Worm (Caenorhabditis elegans): Measurements from ENCODE around the gene ugt-37.

The ugt-37 gene

ce11 chrV:7133963-7134362 lies 11.2 kb downstream of the ugt-37 start, which contains the start of gene F10D2.16:
F10D2.16 (plus strand) TSS chrV:7134263.
- no peak for TF ChIP-seq efl-1 (optimal IDR thresholded peaks at IDR 0.05)
- peak in 1 of 2 experiments; percentile 39 for TF ChIP-seq efl-1 (GFP tag; optimal IDR thresholded peaks at IDR 0.05 in 1 of 2)
- TF ChIP-seq ces-1 (GFP tag; optimal IDR thresholded peaks at IDR 0.05), result no peak
- TF ChIP-seq ztf-4 (tag; optimal IDR thresholded peaks at IDR 0.05), result no peak
- no peak for TF ChIP-seq ztf-11 (tag; optimal IDR thresholded peaks at IDR 0.05)
- no peak for TF ChIP-seq hlh-17 (GFP tag; optimal IDR thresholded peaks at IDR 0.05; ENCODE audit: borderline replicate concordance)
- TF ChIP-seq nhr-47 (tag; optimal IDR thresholded peaks at IDR 0.05), result no peak
- TF ChIP-seq zip-4 (GFP tag; optimal IDR thresholded peaks at IDR 0.05), result no peak

ce11 chrV:7132248-7132647 lies 12.9 kb downstream of the ugt-37 start, which contains the start of gene sre-10:
sre-10 (plus strand) TSS chrV:7132548.
- TF ChIP-seq dsc-1 (tag; optimal IDR thresholded peaks at IDR 0.05), result no peak
- TF ChIP-seq fkh-4 (tag; optimal IDR thresholded peaks at IDR 0.05; ENCODE audit: borderline replicate concordance), result no peak
- no peak for TF ChIP-seq F16B12.6 (tag; optimal IDR thresholded peaks at IDR 0.05)
- TF ChIP-seq lin-13 (GFP tag; optimal IDR thresholded peaks at IDR 0.05), result no peak
- TF ChIP-seq snu-23 (GFP tag; optimal IDR thresholded peaks at IDR 0.05), result no peak
- no peak for TF ChIP-seq nhr-85 (tag)
- no peak for TF ChIP-seq nhr-28 (tag; optimal IDR thresholded peaks at IDR 0.05)
- TF ChIP-seq unc-98 (GFP tag; IDR thresholded peaks at IDR 0.05), result no peak
- no peak for TF ChIP-seq rnt-1 (tag; optimal IDR thresholded peaks at IDR 0.05)
- no peak for TF ChIP-seq mab-9 (GFP tag; IDR thresholded peaks at IDR 0.05)
- TF ChIP-seq lin-15B (tag; optimal IDR thresholded peaks at IDR 0.05), result no peak

DNA sequence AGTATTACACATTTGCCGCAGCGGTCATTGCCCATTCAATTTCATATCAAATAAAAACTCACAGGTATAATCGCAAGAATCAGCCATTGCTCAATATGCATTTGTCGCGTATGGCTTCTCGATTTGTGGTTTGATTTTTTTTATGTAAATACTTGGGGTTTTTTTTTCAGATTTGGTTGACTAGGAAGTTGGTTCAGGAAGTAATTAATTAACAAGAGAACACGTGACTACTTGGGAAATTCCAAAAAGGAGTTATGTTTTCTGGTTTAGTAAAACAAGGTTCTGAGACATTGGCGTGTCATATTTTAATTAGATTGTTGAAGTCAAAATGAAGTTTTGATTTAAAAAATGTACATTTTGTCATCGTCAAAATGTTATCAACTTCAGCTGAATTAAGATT lies 14.1 kb downstream of the ugt-37 start, which contains the start of gene srx-36:
TSS of gene srx-36 (minus strand) at position 101 of the 400 bp plus-strand sequence.
- TF ChIP-seq C34B4.2 (tag; optimal IDR thresholded peaks at IDR 0.05) (no peak), lin-35 (GFP tag; optimal IDR thresholded peaks at IDR 0.05) (no peak), rnt-1 (tag; optimal IDR thresholded peaks at IDR 0.05) (no peak), elt-2 (tag; optimal IDR thresholded peaks at IDR 0.05) (no peak), unc-130 (tag; optimal IDR thresholded peaks at IDR 0.05) (no peak), isw-1 (GFP tag; IDR thresholded peaks at IDR 0.05) (no peak), lin-39 (tag; optimal IDR thresholded peaks at IDR 0.05) (no peak), grh-1 (GFP tag; IDR thresholded peaks at IDR 0.05) (no peak), zag-1 (tag; optimal IDR thresholded peaks at IDR 0.05) (no peak), sptf-1 (tag; optimal IDR thresholded peaks at IDR 0.05) (no peak), fos-1 (tag; optimal IDR thresholded peaks at IDR 0.05) (no peak), fkh-8 (tag; optimal IDR thresholded peaks at IDR 0.05) (no peak), mdl-1 (tag; optimal IDR thresholded peaks at IDR 0.05) (no peak), mef-2 (tag; optimal IDR thresholded peaks at IDR 0.05) (no peak), efl-1 (optimal IDR thresholded peaks at IDR 0.05) (no peak), efl-1 (GFP tag; optimal IDR thresholded peaks at IDR 0.05 in 1 of 2) (no peak), nhr-237 (tag; optimal IDR thresholded peaks at IDR 0.05) (no peak), ztf-11 (tag; optimal IDR thresholded peaks at IDR 0.05) (no peak)

DNA sequence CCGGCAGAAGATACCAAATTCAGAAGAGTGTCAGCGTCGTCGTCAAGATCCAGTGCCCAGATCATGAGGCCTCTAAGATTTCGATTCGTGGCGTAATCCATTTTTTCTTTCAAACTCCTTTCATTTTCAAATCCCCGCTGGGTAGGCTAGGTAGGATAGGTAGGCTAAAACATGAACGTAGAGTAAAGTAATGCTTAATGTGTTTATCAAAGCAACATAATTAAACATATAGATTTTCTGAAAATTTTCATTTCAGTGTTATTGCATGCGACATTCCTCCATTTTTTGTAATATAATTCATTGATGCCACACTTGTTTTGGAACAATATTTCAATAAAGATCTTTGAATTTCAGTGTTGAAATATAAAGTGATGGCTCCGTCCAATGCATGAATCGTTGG lies 15.7 kb downstream of the ugt-37 start, which contains the start of gene T01C4.8:
TSS of gene T01C4.8 (minus strand) at position 101 of the 400 bp plus-strand sequence.
- no peak for TF ChIP-seq nhr-77 (tag; optimal IDR thresholded peaks at IDR 0.05)
- no peak for TF ChIP-seq efl-1 (optimal IDR thresholded peaks at IDR 0.05)
- peak in 1 of 2 experiments; percentile 13 for TF ChIP-seq efl-1 (GFP tag; optimal IDR thresholded peaks at IDR 0.05 in 1 of 2)

DNA sequence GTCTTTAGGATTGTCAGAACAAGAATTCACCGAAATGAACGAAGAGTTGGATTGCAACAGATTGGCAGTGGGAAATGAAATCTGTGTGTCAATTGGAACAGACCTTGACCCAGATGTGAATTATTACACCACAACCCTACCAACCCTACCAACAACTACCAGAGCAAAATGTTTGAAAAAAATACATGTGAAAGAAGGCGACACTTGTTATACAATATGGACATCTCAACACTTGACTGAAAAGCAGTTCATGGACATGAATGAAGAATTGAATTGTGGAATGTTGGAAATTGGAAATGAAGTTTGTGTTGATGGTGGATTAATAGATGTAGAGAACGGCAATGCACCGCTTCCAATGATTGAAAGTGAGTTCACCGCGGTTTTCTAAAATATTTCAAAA lies 21.1 kb downstream of the ugt-37 start:
- TF ChIP-seq nhr-84 (tag; optimal IDR thresholded peaks at IDR 0.05), result no peak
- TF ChIP-seq hlh-17 (GFP tag; optimal IDR thresholded peaks at IDR 0.05; ENCODE audit: borderline replicate concordance), result no peak
- no peak for TF ChIP-seq unc-98 (GFP tag; IDR thresholded peaks at IDR 0.05)
- no peak for TF ChIP-seq nhr-76 (tag; optimal IDR thresholded peaks at IDR 0.05)
- TF ChIP-seq C04F5.9 (tag; optimal IDR thresholded peaks at IDR 0.05), result no peak
- no peak for TF ChIP-seq zag-1 (tag; optimal IDR thresholded peaks at IDR 0.05)
- TF ChIP-seq mab-9 (GFP tag; IDR thresholded peaks at IDR 0.05), result no peak
- TF ChIP-seq hlh-4 (tag; optimal IDR thresholded peaks at IDR 0.05), result no peak
- no peak for TF ChIP-seq blmp-1 (tag; optimal IDR thresholded peaks at IDR 0.05)

Data from whole organism, L1 larva.